Worm (Caenorhabditis elegans) whole organism, late embryonic: ENCODE measurements around the gene bir-1.

Experiments used
- C38D4.7 ChIP-seq: fragments of 200-800 bp; sonication (Bioruptor generic); optimal IDR thresholded peaks from 2 replicates; lab custom pipeline; 2018; ENCODE audit warnings: mild to moderate bottlenecking, missing genetic modification characterization, moderate library complexity, missing compliant biosample characterization
- T23F11.4 ChIP-seq: fragments of 200-800 bp; sonication (Bioruptor generic); optimal IDR thresholded peaks from 2 replicates; lab custom pipeline; 2018; ENCODE audit warnings: mild to moderate bottlenecking, missing genetic modification characterization, missing compliant biosample characterization
- dmd-4 ChIP-seq: sonication (generic microtip); optimal IDR thresholded peaks from 2 replicates; lab custom pipeline; 2016; ENCODE audit warnings: borderline replicate concordance, missing genetic modification characterization, missing compliant biosample characterization
- hlh-8 ChIP-seq: sonication (generic microtip); optimal IDR thresholded peaks from 2 replicates; lab custom pipeline; 2016; ENCODE audit warnings: missing genotype, missing genetic modification characterization, missing compliant biosample characterization
- nhr-11 ChIP-seq: fragments of 150-350 bp; optimal IDR thresholded peaks from 2 replicates; lab custom pipeline; 2014; ENCODE audit warnings: missing biosample characterization, missing genetic modification characterization
- pha-4 ChIP-seq: fragments of 150-350 bp; optimal IDR thresholded peaks from 2 replicates; lab custom pipeline; 2018; ENCODE audit warnings: missing biosample characterization, missing genetic modification reagents, missing genetic modification characterization
- pqm-1 ChIP-seq: sonication (generic microtip); optimal IDR thresholded peaks from 2 replicates; lab custom pipeline; 2016; ENCODE audit warnings: missing genetic modification characterization, missing compliant biosample characterization
- rnt-1 ChIP-seq: sonication (generic microtip); optimal IDR thresholded peaks from 2 replicates; lab custom pipeline; 2016; ENCODE audit warnings: missing genetic modification characterization, missing compliant biosample characterization

ce11 chrV:11648435-11648834, 4.2 kb downstream of the bir-1 start:
- TF ChIP-seq rnt-1 (tag; lab: Kevin White, UChicago) (no peak), hlh-8 (tag; lab: Kevin White, UChicago) (no peak), T23F11.4 (GFP tag; lab: Kevin White, UChicago) (no peak), pqm-1 (tag; lab: Kevin White, UChicago) (no peak), pha-4 (tag; lab: Kevin White, UChicago) (no peak), nhr-11 (tag; lab: Kevin White, UChicago) (no peak), dmd-4 (no peak), C38D4.7 (GFP tag; lab: Kevin White, UChicago) (no peak)
